Worm (Caenorhabditis elegans) whole organism, L1 larva: ENCODE results near the gene F28F5.4.

Source experiments
- Y116A8C.19 ChIP-seq: sonication (generic microtip); optimal IDR thresholded peaks from 2 replicates; lab custom pipeline; 2016; ENCODE audit warnings: missing compliant biosample characterization, missing genetic modification characterization, borderline replicate concordance
- efl-1 ChIP-seq, 4 experiments: fragments of 150-350 bp; optimal IDR thresholded peaks in 3 of 4; peaks in 1 of 4; 1 replicate in 1 of 4; 2 replicates in 3 of 4; lab custom pipeline; 2014; ENCODE audit warnings: missing biosample characterization in 2 of 4, missing genetic modification characterization in 2 of 4, missing genetic modification reagents in 2 of 4
- mdl-1 ChIP-seq, 2 experiments: fragments of 150-350 bp; optimal IDR thresholded peaks; 2 replicates each; lab custom pipeline; 2014 to 2017; ENCODE audit warnings: missing biosample characterization in 2 of 2, missing genetic modification characterization in 2 of 2, inconsistent platforms in 1 of 2

DNA sequence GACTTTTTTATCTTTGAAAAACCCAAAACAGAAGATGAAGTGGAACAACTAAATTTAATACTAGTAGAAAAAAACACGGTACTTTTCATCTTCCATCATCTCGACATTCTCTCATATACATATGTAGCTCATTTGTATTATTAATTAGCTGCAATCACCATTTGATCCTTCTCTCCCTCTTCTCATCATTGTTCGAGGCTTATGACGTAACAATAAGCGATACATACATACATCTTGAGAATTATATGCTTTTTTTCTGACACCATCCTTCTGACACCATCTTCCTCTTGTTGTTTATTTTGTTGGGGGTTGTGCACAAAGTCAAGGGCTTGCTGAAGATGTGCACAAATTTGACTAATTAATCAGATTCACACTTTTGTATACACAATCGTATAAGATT, 20.5 kb upstream of the F28F5.4 start:
- TF ChIP-seq mdl-1 (tag; optimal IDR thresholded peaks at IDR 0.05; lab: Kevin White, UChicago) (no peak), Y116A8C.19 (tag; lab: Kevin White, UChicago) (no peak), efl-1 (optimal IDR thresholded peaks at IDR 0.05; lab: Kevin White, UChicago) (no peak), efl-1 (GFP tag; optimal IDR thresholded peaks at IDR 0.05 in 1 of 2; lab: Kevin White, UChicago) (no peak)
